Worm (Caenorhabditis elegans) whole organism, late embryonic: Measurements from ENCODE around the gene ubc-24.

Experiments used
- K09A11.1 ChIP-seq: sonication (generic microtip); optimal IDR thresholded peaks from 2 replicates; lab custom pipeline; 2017; ENCODE audit warnings: antibody characterized with exemption, mild to moderate bottlenecking, missing genetic modification characterization, missing compliant biosample characterization; ENCODE audit not compliant: insufficient read depth
- ceh-24 ChIP-seq: sonication (generic microtip); optimal IDR thresholded peaks from 2 replicates; lab custom pipeline; 2016; ENCODE audit warnings: mild to moderate bottlenecking, missing genetic modification characterization, missing compliant biosample characterization
- ceh-30 ChIP-seq: fragments of 150-350 bp; optimal IDR thresholded peaks from 2 replicates; lab custom pipeline; 2014; ENCODE audit warnings: missing biosample characterization, missing genetic modification characterization
- hlh-13 ChIP-seq: fragments of 200-800 bp; sonication (Bioruptor generic); optimal IDR thresholded peaks from 2 replicates; lab custom pipeline; 2018; ENCODE audit warnings: mild to moderate bottlenecking, missing genetic modification characterization, missing compliant biosample characterization
- ref-2 ChIP-seq: sonication (generic microtip); optimal IDR thresholded peaks from 2 replicates; lab custom pipeline; 2016; ENCODE audit warnings: missing genetic modification characterization, missing compliant biosample characterization
- tbx-7 ChIP-seq: sonication (generic microtip); optimal IDR thresholded peaks from 2 replicates; lab custom pipeline; 2016; ENCODE audit warnings: missing genotype, missing genetic modification characterization, missing compliant biosample characterization
- unc-55 ChIP-seq: sonication (generic microtip); optimal IDR thresholded peaks from 2 replicates; lab custom pipeline; 2017; ENCODE audit warnings: missing biosample characterization, missing genetic modification reagents, missing genetic modification characterization

- TF ChIP-seq ceh-30 (tag; lab: Kevin White, UChicago) (no peak), hlh-13 (GFP tag; lab: Kevin White, UChicago) (no peak), unc-55 (GFP tag; lab: Kevin White, UChicago) (no peak), ref-2 (tag; lab: Kevin White, UChicago) (no peak), ceh-24 (tag; lab: Kevin White, UChicago) (no peak), tbx-7 (tag; lab: Kevin White, UChicago) (no peak), K09A11.1 (tag; lab: Kevin White, UChicago) (no peak)
Observed at ce11 chrII:8456094-8456493, 50.7 kb downstream of the ubc-24 start, which contains the start of gene F22B5.6.
